Fruit fly (Drosophila melanogaster) whole organism, embryonic: ENCODE measurements around the gene NELF-B.

ENCODE experiments used
- Abd-B ChIP-seq: fragments of 200-800 bp; sonication (Bioruptor generic); optimal IDR thresholded peaks from 2 replicates; lab custom pipeline; 2018; ENCODE audit warnings: missing biosample characterization, mild to moderate bottlenecking, missing genetic modification characterization, moderate library complexity
- CG10431 ChIP-seq: fragments of 200-800 bp; sonication (Bioruptor generic); optimal IDR thresholded peaks from 3 replicates; lab custom pipeline; 2018; ENCODE audit warnings: missing biosample characterization, mild to moderate bottlenecking, missing genetic modification characterization
- CG10543 ChIP-seq: fragments of 200-800 bp; sonication (Bioruptor generic); optimal IDR thresholded peaks from 3 replicates; lab custom pipeline; 2017; ENCODE audit warnings: missing biosample characterization, mild to moderate bottlenecking, missing genetic modification characterization, moderate library complexity
- CG10654 ChIP-seq: fragments of 200-800 bp; sonication (Bioruptor generic); optimal IDR thresholded peaks from 2 replicates; lab custom pipeline; 2016; ENCODE audit warnings: missing biosample characterization, missing genetic modification characterization
- CG11456 ChIP-seq: fragments of 200-800 bp; sonication (Bioruptor generic); IDR thresholded peaks from 3 replicates; pipeline ENCODE4 v1.3.6; 2022; ENCODE audit warnings: missing biosample characterization, missing genetic modification characterization
- CG12155 ChIP-seq: fragments of 200-800 bp; sonication (Bioruptor generic); optimal IDR thresholded peaks from 3 replicates; lab custom pipeline; 2016; ENCODE audit warnings: missing biosample characterization, missing genetic modification characterization
- CG13424 ChIP-seq: fragments of 200-800 bp; sonication (Bioruptor generic); optimal IDR thresholded peaks from 2 replicates; lab custom pipeline; 2019; ENCODE audit warnings: missing biosample characterization, mild to moderate bottlenecking, missing genetic modification characterization, moderate library complexity
- CG13775 ChIP-seq: fragments of 200-800 bp; sonication (Bioruptor generic); optimal IDR thresholded peaks from 3 replicates; lab custom pipeline; 2017; ENCODE audit warnings: missing biosample characterization, mild to moderate bottlenecking, missing genetic modification characterization
- CG15073 ChIP-seq: fragments of 200-800 bp; sonication (Bioruptor generic); optimal IDR thresholded peaks from 2 replicates; lab custom pipeline; 2016; ENCODE audit warnings: missing biosample characterization, missing genetic modification characterization
- CG1529 ChIP-seq: fragments of 200-800 bp; sonication (Bioruptor generic); optimal IDR thresholded peaks from 3 replicates; lab custom pipeline; 2018; ENCODE audit warnings: missing biosample characterization, missing genetic modification characterization
- CG16863 ChIP-seq: fragments of 200-800 bp; sonication (Bioruptor generic); optimal IDR thresholded peaks from 3 replicates; lab custom pipeline; 2016; ENCODE audit warnings: missing biosample characterization, missing genetic modification characterization
- CG17361 ChIP-seq: fragments of 200-800 bp; sonication (Bioruptor generic); IDR thresholded peaks from 3 replicates; pipeline ENCODE4 v1.3.6; 2022; ENCODE audit warnings: missing biosample characterization, missing genetic modification characterization
- CG17802 ChIP-seq: fragments of 200-800 bp; sonication (Bioruptor generic); optimal IDR thresholded peaks from 2 replicates; lab custom pipeline; 2018; ENCODE audit warnings: missing biosample characterization, mild to moderate bottlenecking, missing genetic modification characterization, moderate library complexity
- CG2202 ChIP-seq: fragments of 200-800 bp; sonication (Bioruptor generic); optimal IDR thresholded peaks from 2 replicates; lab custom pipeline; 2018; ENCODE audit warnings: missing biosample characterization, mild to moderate bottlenecking, missing genetic modification characterization
- CG30403 ChIP-seq: fragments of 200-800 bp; sonication (Bioruptor generic); optimal IDR thresholded peaks from 3 replicates; lab custom pipeline; 2016; ENCODE audit warnings: missing biosample characterization, missing genetic modification characterization
- CG4707 ChIP-seq: fragments of 200-800 bp; sonication (Bioruptor generic); optimal IDR thresholded peaks from 2 replicates; lab custom pipeline; 2018; ENCODE audit warnings: missing biosample characterization, mild to moderate bottlenecking, missing genetic modification characterization, moderate library complexity
- CG5180 ChIP-seq: fragments of 200-800 bp; sonication (Bioruptor generic); optimal IDR thresholded peaks from 3 replicates; lab custom pipeline; 2017; ENCODE audit warnings: missing biosample characterization, missing genetic modification characterization, mild to moderate bottlenecking, moderate library complexity, missing genetic modification reagents
- CG5245 ChIP-seq: fragments of 200-800 bp; sonication (Bioruptor generic); optimal IDR thresholded peaks from 3 replicates; lab custom pipeline; 2016; ENCODE audit warnings: missing biosample characterization, missing genetic modification characterization
- CG7271 ChIP-seq: fragments of 200-800 bp; sonication (Bioruptor generic); optimal IDR thresholded peaks from 2 replicates; lab custom pipeline; 2018; ENCODE audit warnings: missing biosample characterization, mild to moderate bottlenecking, missing genetic modification characterization, moderate library complexity
- CG7786 ChIP-seq: fragments of 200-800 bp; sonication (Bioruptor generic); optimal IDR thresholded peaks from 2 replicates; lab custom pipeline; 2016; ENCODE audit warnings: missing biosample characterization, missing genetic modification characterization
- CG9437 ChIP-seq: fragments of 200-800 bp; sonication (Bioruptor generic); optimal IDR thresholded peaks from 2 replicates; lab custom pipeline; 2018; ENCODE audit warnings: missing biosample characterization, mild to moderate bottlenecking, missing genetic modification characterization
- CG9817 ChIP-seq: fragments of 200-800 bp; sonication (Bioruptor generic); optimal IDR thresholded peaks from 2 replicates; lab custom pipeline; 2018; ENCODE audit warnings: missing biosample characterization, mild to moderate bottlenecking, missing genetic modification characterization, moderate library complexity
- CG9932 ChIP-seq: fragments of 200-800 bp; sonication (Bioruptor generic); IDR thresholded peaks from 2 replicates; pipeline ENCODE4 v1.3.6; 2022; ENCODE audit warnings: missing biosample characterization, missing genetic modification characterization
- Chrac-16 ChIP-seq: fragments of 200-800 bp; sonication (Bioruptor generic); optimal IDR thresholded peaks from 3 replicates; lab custom pipeline; 2016; ENCODE audit warnings: missing biosample characterization, missing genetic modification characterization
- CoRest ChIP-seq: fragments of 200-800 bp; sonication (Bioruptor generic); optimal IDR thresholded peaks from 3 replicates; lab custom pipeline; 2018; ENCODE audit warnings: missing biosample characterization, mild to moderate bottlenecking, missing genetic modification characterization, moderate library complexity
- Dp ChIP-seq: fragments of 200-800 bp; sonication (Bioruptor generic); optimal IDR thresholded peaks from 2 replicates; lab custom pipeline; 2018; ENCODE audit warnings: missing biosample characterization, mild to moderate bottlenecking, missing genetic modification characterization, moderate library complexity
- HLH3B ChIP-seq: fragments of 200-800 bp; sonication (Bioruptor generic); IDR thresholded peaks from 2 replicates; pipeline ENCODE4 v1.3.6; 2022; ENCODE audit warnings: missing biosample characterization, missing genetic modification characterization
- Hr39 ChIP-seq: fragments of >200 bp; optimal IDR thresholded peaks from 2 replicates; lab custom pipeline; 2017
- NfI ChIP-seq: fragments of 200-800 bp; sonication (Bioruptor generic); optimal IDR thresholded peaks from 3 replicates; lab custom pipeline; 2018; ENCODE audit warnings: missing biosample characterization, mild to moderate bottlenecking, missing genetic modification characterization, moderate library complexity
- Tbp ChIP-seq: fragments of >200 bp; optimal IDR thresholded peaks from 2 replicates; lab custom pipeline; 2018; ENCODE audit warnings: missing biosample characterization, missing genetic modification characterization
- ab ChIP-seq: fragments of 200-800 bp; sonication (Bioruptor generic); optimal IDR thresholded peaks from 2 replicates; lab custom pipeline; 2016; ENCODE audit warnings: missing biosample characterization, missing genetic modification characterization
- aop ChIP-seq: fragments of 200-800 bp; sonication (Bioruptor generic); IDR thresholded peaks from 2 replicates; pipeline ENCODE4 v1.3.6; 2022; ENCODE audit warnings: missing biosample characterization, missing genetic modification characterization
- az2 ChIP-seq: fragments of 200-800 bp; sonication (Bioruptor generic); optimal IDR thresholded peaks from 3 replicates; lab custom pipeline; 2016; ENCODE audit warnings: missing biosample characterization, missing genetic modification characterization
- bab2 ChIP-seq: fragments of 200-800 bp; sonication (Bioruptor generic); optimal IDR thresholded peaks from 2 replicates; lab custom pipeline; 2016; ENCODE audit warnings: missing biosample characterization, missing genetic modification characterization
- bbx ChIP-seq: fragments of 200-800 bp; sonication (Bioruptor generic); IDR thresholded peaks from 2 replicates; pipeline ENCODE4 v1.3.6; 2022; ENCODE audit warnings: missing biosample characterization, missing genetic modification characterization; ENCODE audit not compliant: partially characterized antibody
- bigmax ChIP-seq: fragments of 200-800 bp; sonication (Bioruptor generic); optimal IDR thresholded peaks from 2 replicates; lab custom pipeline; 2018; ENCODE audit warnings: missing biosample characterization, mild to moderate bottlenecking, missing genetic modification characterization
- cg ChIP-seq: fragments of 200-800 bp; sonication (Bioruptor generic); optimal IDR thresholded peaks from 3 replicates; lab custom pipeline; 2019; ENCODE audit warnings: missing biosample characterization, mild to moderate bottlenecking, missing genetic modification characterization, moderate library complexity
- chm ChIP-seq: fragments of 200-800 bp; sonication (Bioruptor generic); IDR thresholded peaks from 2 replicates; pipeline ENCODE4 v1.3.6; 2022; ENCODE audit warnings: missing biosample characterization, missing genetic modification characterization
- ci ChIP-seq: fragments of 200-800 bp; sonication (Bioruptor generic); IDR thresholded peaks from 3 replicates; pipeline ENCODE4 v1.3.6; 2022; ENCODE audit warnings: missing biosample characterization, missing genetic modification characterization
- esg ChIP-seq: fragments of 200-800 bp; sonication (Bioruptor generic); conservative IDR thresholded peaks from 2 replicates; pipeline ENCODE4 v1.3.6; 2022; ENCODE audit warnings: missing biosample characterization, missing genetic modification characterization
- exex ChIP-seq: fragments of 200-800 bp; sonication (Bioruptor generic); optimal IDR thresholded peaks from 4 replicates; lab custom pipeline; 2018; ENCODE audit warnings: missing biosample characterization, mild to moderate bottlenecking, missing genetic modification characterization, moderate library complexity
- eyg ChIP-seq: fragments of 200-800 bp; sonication (Bioruptor generic); optimal IDR thresholded peaks from 3 replicates; lab custom pipeline; 2016; ENCODE audit warnings: missing biosample characterization, missing genetic modification characterization
- kay ChIP-seq: fragments of 200-800 bp; sonication (Bioruptor generic); optimal IDR thresholded peaks from 2 replicates; lab custom pipeline; 2016; ENCODE audit warnings: missing biosample characterization, missing genetic modification characterization
- klu ChIP-seq: fragments of 200-800 bp; sonication (Bioruptor generic); IDR thresholded peaks from 2 replicates; pipeline ENCODE4 v1.3.6; 2022; ENCODE audit warnings: missing biosample characterization, missing genetic modification characterization
- lilli ChIP-seq: fragments of 200-800 bp; sonication (Bioruptor generic); optimal IDR thresholded peaks from 3 replicates; lab custom pipeline; 2016; ENCODE audit warnings: missing biosample characterization, missing genetic modification characterization
- oc ChIP-seq: fragments of 200-800 bp; sonication (Bioruptor generic); optimal IDR thresholded peaks from 2 replicates; lab custom pipeline; 2018; ENCODE audit warnings: missing biosample characterization, mild to moderate bottlenecking, missing genetic modification characterization, moderate library complexity
- scrt ChIP-seq: fragments of 200-800 bp; sonication (Bioruptor generic); optimal IDR thresholded peaks from 2 replicates; lab custom pipeline; 2018; ENCODE audit warnings: missing biosample characterization, mild to moderate bottlenecking, missing genetic modification characterization, moderate library complexity
- sim ChIP-seq: fragments of 200-800 bp; sonication (Bioruptor generic); IDR thresholded peaks from 2 replicates; pipeline ENCODE4 v1.3.6; 2022; ENCODE audit warnings: missing biosample characterization, missing genetic modification characterization
- usp ChIP-seq: fragments of >200 bp; optimal IDR thresholded peaks from 2 replicates; lab custom pipeline; 2017; ENCODE audit warnings: missing biosample characterization, missing genetic modification characterization
- zfh1 ChIP-seq: fragments of 200-800 bp; sonication (Bioruptor generic); IDR thresholded peaks from 3 replicates; pipeline ENCODE4 v1.3.6; 2022; ENCODE audit warnings: missing biosample characterization, missing genetic modification characterization

Gene NELF-B

DNA sequence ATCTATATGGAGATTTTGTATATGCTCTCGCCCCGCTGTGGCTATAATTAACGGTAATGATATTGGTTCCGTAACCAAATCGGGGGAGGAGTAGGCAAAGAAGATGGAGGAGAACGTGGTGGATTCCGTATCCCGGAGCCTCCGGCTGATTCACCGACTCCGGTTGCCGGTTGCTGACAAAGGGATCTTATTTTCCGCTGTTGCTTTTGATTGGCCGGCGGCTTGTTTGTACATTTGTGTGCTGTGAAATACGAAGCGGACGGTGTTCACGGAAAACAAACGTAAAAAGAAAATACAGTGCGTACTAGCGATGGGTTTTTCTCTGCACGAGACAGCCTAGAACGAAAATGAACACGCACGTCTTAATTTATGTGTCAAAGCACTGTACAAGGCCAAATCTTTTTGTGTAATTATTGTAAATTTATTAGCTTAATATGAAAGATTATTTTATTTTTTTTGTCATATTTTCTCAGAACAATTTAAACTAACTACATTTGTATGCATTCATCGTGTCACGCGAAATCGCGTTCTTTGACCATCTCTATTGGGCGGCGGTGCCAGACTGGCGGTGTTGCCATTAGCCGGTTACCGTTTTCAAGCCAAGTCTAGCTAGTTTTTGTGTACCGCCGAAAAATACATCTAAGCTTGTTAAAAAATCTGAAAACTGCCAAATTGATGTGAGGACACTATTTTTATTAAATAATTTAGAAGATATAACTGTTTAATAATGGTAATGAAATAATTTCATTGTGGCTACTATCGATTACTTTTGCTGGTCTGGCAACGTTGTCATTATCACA is 6.2 kb upstream of the NELF-B start, which contains the start of the genes Pdp and Rab39 (continued):
- peak; percentile 86 for TF ChIP-seq CG13775 (GFP tag; lab: Kevin White, UChicago)
- TF ChIP-seq CG9817 (tag; lab: Kevin White, UChicago), result peak; percentile 86
- peak; percentile 75 for TF ChIP-seq CG17361 (GFP tag; lab: Robert Waterston, UW)
- peak; percentile 29 for TF ChIP-seq CG7271
- peak; percentile 31 for TF ChIP-seq ab (GFP tag; lab: Kevin White, UChicago)
- TF ChIP-seq CG5180 (GFP tag; lab: Kevin White, UChicago), result no peak
- TF ChIP-seq CG2202 (tag; lab: Kevin White, UChicago), result peak; percentile 15
- peak; percentile 54 for TF ChIP-seq CG16863 (GFP tag; lab: Kevin White, UChicago)
- peak; percentile 21; the same call in 1 of the 2 replicates for TF ChIP-seq sim
- peak; percentile 89 for TF ChIP-seq CG9437 (GFP tag; lab: Kevin White, UChicago)
- TF ChIP-seq CG12155 (GFP tag; lab: Kevin White, UChicago), result peak; percentile 95
- peak; percentile 18 for TF ChIP-seq CG10431
- TF ChIP-seq cg, result peak; percentile 52
- no peak for TF ChIP-seq usp (GFP tag; lab: Kevin White, UChicago)
- peak; percentile 51 for TF ChIP-seq CG7786
- 0 out of 2 replicates have a peak, but pooled peaks have one; percentile 19 for TF ChIP-seq aop
- TF ChIP-seq Abd-B (GFP tag; lab: Kevin White, UChicago), result peak; percentile 80
- no peak for TF ChIP-seq CG15073
- TF ChIP-seq CoRest (tag; lab: Kevin White, UChicago), result peak; percentile 83
- peak; percentile 89 for TF ChIP-seq lilli (GFP tag; lab: Kevin White, UChicago)
- no peak for TF ChIP-seq CG1529 (GFP tag; lab: Kevin White, UChicago)
- TF ChIP-seq oc, result no peak
- no peak for TF ChIP-seq bigmax (GFP tag; lab: Kevin White, UChicago)
- TF ChIP-seq HLH3B, result no peak
- TF ChIP-seq CG17802 (tag; lab: Kevin White, UChicago), result peak; percentile 23
- peak; percentile 44 for TF ChIP-seq scrt (GFP tag; lab: Kevin White, UChicago)
- TF ChIP-seq CG13424, result peak; percentile 86
- TF ChIP-seq zfh1, result peak; percentile 83
- peak; percentile 26 for TF ChIP-seq Dp (GFP tag; lab: Kevin White, UChicago)
- no peak for TF ChIP-seq Hr39
- TF ChIP-seq CG30403 (GFP tag; lab: Kevin White, UChicago), result peak; percentile 85
- TF ChIP-seq CG10654 (GFP tag; lab: Kevin White, UChicago), result peak; percentile 70
- peak; percentile 76 for TF ChIP-seq esg (GFP tag; lab: Robert Waterston, UW)
- TF ChIP-seq bab2, result peak; percentile 69
- peak; percentile 54 for TF ChIP-seq CG5245 (GFP tag; lab: Kevin White, UChicago)
- no peak for TF ChIP-seq exex (tag; lab: Kevin White, UChicago)
- peak; percentile 89 for TF ChIP-seq CG11456
- no peak for TF ChIP-seq Tbp
- peak; percentile 94 for TF ChIP-seq CG9932
- TF ChIP-seq CG4707, result no peak
- TF ChIP-seq Chrac-16 (GFP tag; lab: Kevin White, UChicago), result peak; percentile 79
- peak; percentile 82 for TF ChIP-seq bbx
- peak; percentile 85 for TF ChIP-seq CG10543
- no peak for TF ChIP-seq eyg (GFP tag; lab: Kevin White, UChicago)
- peak; percentile 47 for TF ChIP-seq kay (GFP tag; lab: Kevin White, UChicago)
- peak; percentile 78 for TF ChIP-seq NfI (GFP tag; lab: Kevin White, UChicago)
- no peak for TF ChIP-seq chm (GFP tag; lab: Robert Waterston, UW)
- TF ChIP-seq klu, result peak; percentile 84
- TF ChIP-seq ci, result peak; percentile 76
- peak; percentile 72 for TF ChIP-seq az2 (GFP tag; lab: Kevin White, UChicago)
